Worm (Caenorhabditis elegans): Measurements from ENCODE around the gene fmi-1.

DNA sequence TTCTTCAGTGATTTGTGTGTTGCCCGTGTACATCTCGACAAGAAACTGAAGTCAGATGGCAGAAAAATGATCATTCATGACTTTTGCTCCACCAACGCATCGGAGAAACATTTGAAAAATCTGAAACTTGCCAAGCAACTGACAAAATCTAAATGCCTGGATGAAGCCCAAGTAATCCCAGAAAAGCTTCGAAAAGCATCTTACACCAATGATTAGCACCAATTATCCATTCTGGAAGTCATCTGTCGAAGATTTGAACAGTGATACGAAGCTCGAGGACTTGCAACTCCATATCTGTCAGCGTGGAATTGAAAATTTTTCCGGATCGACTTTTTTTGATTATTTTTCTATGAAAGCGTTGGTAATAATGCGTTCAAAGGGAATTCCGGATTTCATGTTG lies 44.5 kb downstream of the fmi-1 start:
- TF ChIP-seq nhr-48 (tag; optimal IDR thresholded peaks at IDR 0.05), result no peak
- TF ChIP-seq mxl-3 (GFP tag; optimal IDR thresholded peaks at IDR 0.05), result no peak
- no peak for TF ChIP-seq unc-130 (GFP tag; optimal IDR thresholded peaks at IDR 0.05)
- no peak for TF ChIP-seq unc-39 (tag; optimal IDR thresholded peaks at IDR 0.05)
- no peak for TF ChIP-seq ceh-82 (tag; optimal IDR thresholded peaks at IDR 0.05)
- TF ChIP-seq nhr-76 (tag; optimal IDR thresholded peaks at IDR 0.05), result no peak
- no peak for TF ChIP-seq Y75B8A.6 (GFP tag; IDR thresholded peaks at IDR 0.05)
